Worm (Caenorhabditis elegans) whole organism, mixed stage, embryonic: Measurements from ENCODE around the gene R08D7.5.
A peak's percentile ranks its signal among the peaks of the same experiment; 100 is the strongest.

ENCODE experiments used
- blmp-1 ChIP-seq: fragments of 150-350 bp; optimal IDR thresholded peaks from 2 replicates; lab custom pipeline; 2014; ENCODE audit warnings: missing biosample characterization, missing genetic modification characterization
- ceh-83 ChIP-seq: fragments of 200-800 bp; sonication (Bioruptor generic); optimal IDR thresholded peaks from 2 replicates; lab custom pipeline; 2018; ENCODE audit warnings: mild to moderate bottlenecking, missing genetic modification characterization, missing compliant biosample characterization
- elt-1 ChIP-seq: sonication (generic microtip); optimal IDR thresholded peaks from 2 replicates; lab custom pipeline; 2017; ENCODE audit warnings: missing genetic modification characterization, mild to moderate bottlenecking, missing compliant biosample characterization, antibody characterized with exemption, moderate library complexity, borderline replicate concordance; ENCODE audit not compliant: insufficient read depth
- lin-13 ChIP-seq: fragments of 150-350 bp; optimal IDR thresholded peaks from 2 replicates; lab custom pipeline; 2014; ENCODE audit warnings: missing biosample characterization, missing genetic modification characterization
- lsy-2 ChIP-seq: fragments of 150-350 bp; optimal IDR thresholded peaks from 2 replicates; lab custom pipeline; 2014; ENCODE audit warnings: missing biosample characterization, missing genetic modification characterization
- nhr-28 ChIP-seq: fragments of 150-350 bp; optimal IDR thresholded peaks from 2 replicates; lab custom pipeline; 2014; ENCODE audit warnings: missing biosample characterization, missing genetic modification characterization
- sptf-1 ChIP-seq: sonication (generic microtip); optimal IDR thresholded peaks from 2 replicates; lab custom pipeline; 2017; ENCODE audit warnings: mild to moderate bottlenecking, missing genetic modification characterization, moderate library complexity, missing compliant biosample characterization
- tbx-8 ChIP-seq: fragments of 200-800 bp; sonication (Bioruptor generic); optimal IDR thresholded peaks from 2 replicates; lab custom pipeline; 2018; ENCODE audit warnings: mild to moderate bottlenecking, missing genetic modification characterization, moderate library complexity, missing compliant biosample characterization
- unc-39 ChIP-seq: fragments of 150-350 bp; optimal IDR thresholded peaks from 2 replicates; lab custom pipeline; 2014; ENCODE audit warnings: missing biosample characterization, missing genetic modification characterization
- unc-62 ChIP-seq: fragments of 150-350 bp; optimal IDR thresholded peaks from 2 replicates; lab custom pipeline; 2014; ENCODE audit warnings: missing biosample characterization, missing genetic modification reagents, missing genetic modification characterization

- TF ChIP-seq ceh-83 (GFP tag; lab: Kevin White, UChicago) (no peak), lin-13 (tag; lab: Kevin White, UChicago) (no peak), lsy-2 (tag; lab: Kevin White, UChicago) (no peak), nhr-28 (tag; lab: Kevin White, UChicago) (no peak), tbx-8 (no peak), sptf-1 (peak; percentile 10), blmp-1 (tag; lab: Kevin White, UChicago) (no peak), unc-39 (tag; lab: Kevin White, UChicago) (no peak), unc-62 (peak; percentile 69), elt-1 (tag; lab: Kevin White, UChicago) (no peak)
Observed at ce11 chrIII:9007183-9007582, 33.3 kb downstream of the R08D7.5 start.
